Worm (Caenorhabditis elegans) whole organism, early embryonic: ENCODE data around the gene ZK512.7.

Experiments
- aly-1 ChIP-seq: sonication (generic microtip); optimal IDR thresholded peaks from 2 replicates; lab custom pipeline; 2016; ENCODE audit warnings: missing genetic modification characterization, missing compliant biosample characterization
- ceh-36 ChIP-seq: sonication (generic microtip); optimal IDR thresholded peaks from 2 replicates; lab custom pipeline; 2016; ENCODE audit warnings: missing genetic modification characterization, inconsistent platforms, missing compliant biosample characterization
- sea-1 ChIP-seq: fragments of 200-800 bp; sonication (Bioruptor generic); conservative IDR thresholded peaks from 2 replicates; pipeline ENCODE4 v1.3.6; 2022; ENCODE audit warnings: missing genetic modification characterization, missing compliant biosample characterization
- tbx-11 ChIP-seq: fragments of 200-800 bp; sonication (Bioruptor generic); IDR thresholded peaks from 2 replicates; pipeline ENCODE4 v1.3.6; 2022; ENCODE audit warnings: missing genetic modification characterization, missing compliant biosample characterization

ce11 chrIII:9154766-9155165 is 16.3 kb upstream of the ZK512.7 start, which contains the start of gene irld-34:
- TF ChIP-seq sea-1 (GFP tag; lab: Robert Waterston, UW) (no peak), aly-1 (no peak), ceh-36 (no peak), tbx-11 (GFP tag; lab: Robert Waterston, UW) (no peak)
